Worm (Caenorhabditis elegans) whole organism, L3 larva: ENCODE results near the gene col-13.

Experiments used
- nhr-76 ChIP-seq: fragments of 150-350 bp; sonication (generic microtip); optimal IDR thresholded peaks from 5 replicates; lab custom pipeline; 2014; ENCODE audit warnings: missing biosample characterization, missing genetic modification characterization
- pha-4 ChIP-seq: fragments of 150-350 bp; optimal IDR thresholded peaks from 2 replicates; lab custom pipeline; 2014; ENCODE audit warnings: missing biosample characterization, missing genetic modification reagents, missing genetic modification characterization
- unc-39 ChIP-seq: sonication (generic microtip); optimal IDR thresholded peaks from 4 replicates; lab custom pipeline; 2017; ENCODE audit warnings: missing biosample characterization, missing genetic modification characterization
- unc-62 ChIP-seq: fragments of 150-350 bp; sonication (generic microtip); optimal IDR thresholded peaks from 4 replicates; lab custom pipeline; 2014; ENCODE audit warnings: missing biosample characterization, missing genetic modification reagents, missing genetic modification characterization
- zag-1 ChIP-seq: fragments of 150-350 bp; optimal IDR thresholded peaks from 2 replicates; lab custom pipeline; 2014; ENCODE audit warnings: missing biosample characterization, missing genetic modification characterization

ce11 chrV:10436612-10437011 is 14.9 kb upstream of the col-13 start, which contains the start of gene set-22:
- TF ChIP-seq unc-39 (no peak), nhr-76 (tag; lab: Kevin White, UChicago) (no peak), zag-1 (tag; lab: Kevin White, UChicago) (no peak), unc-62 (no peak), pha-4 (tag; lab: Kevin White, UChicago) (no peak)
